Worm (Caenorhabditis elegans) whole organism, L4 larva: Measurements from ENCODE around the gene sptl-2.

Experiments used
- F26F4.8 ChIP-seq: fragments of 200-800 bp; sonication (Bioruptor generic); conservative IDR thresholded peaks from 2 replicates; pipeline ENCODE4 v1.3.6; 2022; ENCODE audit warnings: missing genetic modification characterization, missing compliant biosample characterization
- arid-1 ChIP-seq: fragments of 200-800 bp; sonication (Bioruptor generic); conservative IDR thresholded peaks from 2 replicates; pipeline ENCODE4 v1.3.6; 2022; ENCODE audit warnings: missing genetic modification reagents, missing genetic modification characterization, missing compliant biosample characterization
- mxl-3 ChIP-seq: fragments of 200-800 bp; sonication (Bioruptor generic); optimal IDR thresholded peaks from 2 replicates; lab custom pipeline; 2018; ENCODE audit warnings: mild to moderate bottlenecking, missing genetic modification characterization, missing compliant biosample characterization
- nhr-11 ChIP-seq: fragments of 150-350 bp; optimal IDR thresholded peaks from 2 replicates; lab custom pipeline; 2014; ENCODE audit warnings: missing biosample characterization, missing genetic modification characterization
- nhr-48 ChIP-seq: sonication (generic microtip); optimal IDR thresholded peaks from 2 replicates; lab custom pipeline; 2016; ENCODE audit warnings: mild to moderate bottlenecking, missing genetic modification characterization, missing compliant biosample characterization
- nhr-76 ChIP-seq: fragments of 150-350 bp; optimal IDR thresholded peaks from 2 replicates; lab custom pipeline; 2014; ENCODE audit warnings: missing biosample characterization, missing genetic modification characterization
- pqm-1 ChIP-seq: sonication (generic microtip); optimal IDR thresholded peaks from 2 replicates; lab custom pipeline; 2017; ENCODE audit warnings: missing biosample characterization, missing genetic modification characterization
- skn-1 ChIP-seq: fragments of 150-350 bp; optimal IDR thresholded peaks from 2 replicates; lab custom pipeline; 2014; ENCODE audit warnings: missing biosample characterization, missing genetic modification characterization
- unc-62 ChIP-seq, 3 experiments: fragments of 150-350 bp in 1 of 3; sonication (generic microtip); optimal IDR thresholded peaks in 2 of 3; peaks in 1 of 3; 1 replicate in 1 of 3; 2 replicates in 2 of 3; lab custom pipeline; 2014 to 2017; ENCODE audit warnings: missing biosample characterization in 3 of 3, missing genetic modification characterization in 3 of 3, missing genetic modification reagents in 3 of 3, missing genotype in 1 of 3

ce11 chrV:8012032-8012431 lies 5.0 kb upstream of the sptl-2 start, which contains the start of gene rpb-9:
- TF ChIP-seq nhr-48: no peak
- no peak for TF ChIP-seq unc-62 (GFP tag; optimal IDR thresholded peaks at IDR 0.05 in 1 of 2; lab: Kevin White, UChicago)
- no peak for TF ChIP-seq unc-62 (tag; optimal IDR thresholded peaks at IDR 0.05; lab: Kevin White, UChicago)
- TF ChIP-seq nhr-76 (tag; lab: Kevin White, UChicago): no peak
- no peak for TF ChIP-seq F26F4.8 (GFP tag; lab: Robert Waterston, UW)
- TF ChIP-seq nhr-11 (tag; lab: Kevin White, UChicago): no peak
- TF ChIP-seq skn-1 (tag; lab: Kevin White, UChicago): no peak
- TF ChIP-seq arid-1 (GFP tag; lab: Robert Waterston, UW): no peak
- no peak for TF ChIP-seq pqm-1
- no peak for TF ChIP-seq mxl-3 (GFP tag; lab: Kevin White, UChicago)
